Worm (Caenorhabditis elegans) whole organism, L2 larva: ENCODE results near the gene slc-36.3.

ENCODE experiments used
- alr-1 ChIP-seq: fragments of 150-350 bp; optimal IDR thresholded peaks from 2 replicates; lab custom pipeline; 2014; ENCODE audit warnings: missing biosample characterization, missing genetic modification characterization
- blmp-1 ChIP-seq: sonication (generic microtip); optimal IDR thresholded peaks from 2 replicates; lab custom pipeline; 2017; ENCODE audit warnings: missing genetic modification characterization, mild to moderate bottlenecking, missing compliant biosample characterization, antibody characterized with exemption, moderate library complexity; ENCODE audit not compliant: insufficient read depth
- gmeb-1 ChIP-seq: fragments of 150-350 bp; optimal IDR thresholded peaks from 2 replicates; lab custom pipeline; 2014; ENCODE audit warnings: missing biosample characterization, missing genetic modification characterization
- skn-1 ChIP-seq: sonication (generic microtip); optimal IDR thresholded peaks from 2 replicates; lab custom pipeline; 2017; ENCODE audit warnings: missing biosample characterization, missing genetic modification characterization
- zag-1 ChIP-seq: fragments of 150-350 bp; optimal IDR thresholded peaks from 2 replicates; lab custom pipeline; 2014; ENCODE audit warnings: missing biosample characterization, missing genetic modification characterization
- ztf-4 ChIP-seq: fragments of 150-350 bp; optimal IDR thresholded peaks from 2 replicates; lab custom pipeline; 2014; ENCODE audit warnings: missing biosample characterization, missing genetic modification characterization

DNA sequence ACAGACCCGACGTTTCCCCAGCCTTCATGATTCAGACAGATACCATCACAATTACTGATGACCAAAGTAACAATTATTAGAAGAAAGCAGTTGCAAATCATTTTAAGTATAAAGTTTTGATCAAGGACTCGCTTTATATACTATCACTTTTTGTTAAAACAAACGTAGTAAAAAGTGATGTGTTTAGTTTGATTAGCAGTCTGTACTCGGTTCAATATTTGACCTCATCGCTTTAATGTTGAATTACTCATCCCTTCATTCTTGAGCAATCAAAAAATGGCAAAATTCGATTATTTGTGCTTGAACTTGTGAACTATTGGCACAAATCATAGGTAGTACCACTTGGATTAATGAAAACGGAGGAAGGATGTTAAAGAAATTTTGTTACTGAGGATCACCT is 14.3 kb upstream of the slc-36.3 start, which contains the start of gene abf-4:
- no peak for TF ChIP-seq alr-1 (tag; lab: Kevin White, UChicago)
- no peak for TF ChIP-seq zag-1 (tag; lab: Kevin White, UChicago)
- no peak for TF ChIP-seq blmp-1 (tag; lab: Kevin White, UChicago)
- no peak for TF ChIP-seq gmeb-1 (tag; lab: Kevin White, UChicago)
- TF ChIP-seq skn-1 (tag; lab: Kevin White, UChicago) = no peak
- no peak for TF ChIP-seq ztf-4 (tag; lab: Kevin White, UChicago)
